Worm (Caenorhabditis elegans): ENCODE measurements around the gene Y53G8AR.5.
"Not testable (repeated sequence)": the region's sequence is repeated elsewhere in the genome, so short reads cannot be mapped to it uniquely, and the experiment has no call there.

Gene Y53G8AR.5

ce11 chrIII:3253736-3254135 is 43.5 kb upstream of the Y53G8AR.5 start (continued):
- TF ChIP-seq madf-5 (GFP tag; IDR thresholded peaks at IDR 0.05) (no peak), dmd-9 (GFP tag; IDR thresholded peaks at IDR 0.05) (no peak), nhr-48 (tag; optimal IDR thresholded peaks at IDR 0.05) (no peak), nhr-111 (GFP tag; optimal IDR thresholded peaks at IDR 0.05) (no peak), arid-1 (GFP tag; conservative IDR thresholded peaks at IDR 0.05) (no peak), php-3 (GFP tag; IDR thresholded peaks at IDR 0.05) (peak; percentile 69)

ce11 chrIII:3255023-3255422 is 42.2 kb upstream of the Y53G8AR.5 start:
- no peak for TF ChIP-seq nhr-111 (GFP tag; optimal IDR thresholded peaks at IDR 0.05)
- no peak for TF ChIP-seq ceh-44 (GFP tag; IDR thresholded peaks at IDR 0.05)

ce11 chrIII:3255575-3255974 is 41.7 kb upstream of the Y53G8AR.5 start, which contains the start of gene Y53G8AM.4:
Gene Y53G8AM.4, minus strand, starts transcription at chrIII:3255675.
- TF ChIP-seq lin-13 (GFP tag; optimal IDR thresholded peaks at IDR 0.05): no peak
- peak in 1 of 2 experiments; percentile 75 for TF ChIP-seq unc-62 (GFP tag; optimal IDR thresholded peaks at IDR 0.05 in 1 of 2)
- no peak for TF ChIP-seq unc-62 (tag; optimal IDR thresholded peaks at IDR 0.05)

ce11 chrIII:3258306-3258705 is 38.9 kb upstream of the Y53G8AR.5 start, which contains the start of gene nspg-7.2:
Gene nspg-7.2, minus strand, starts transcription at chrIII:3258406.
- TF ChIP-seq aha-1 (tag): peak; percentile 17
- TF ChIP-seq ceh-44 (GFP tag; IDR thresholded peaks at IDR 0.05): no peak

ce11 chrIII:3259691-3260090 is 37.6 kb upstream of the Y53G8AR.5 start, which contains the start of gene Y53G8AM.6:
Gene Y53G8AM.6, minus strand, starts transcription at chrIII:3259791.
- not testable (repeated sequence) for TF ChIP-seq dmd-6 (GFP tag; IDR thresholded peaks at IDR 0.05); F10B5.3 (tag; optimal IDR thresholded peaks at IDR 0.05); dmd-9 (GFP tag; IDR thresholded peaks at IDR 0.05)

ce11 chrIII:3263696-3264095 is 33.6 kb upstream of the Y53G8AR.5 start:
- peak; percentile 91 for TF ChIP-seq ceh-28 (tag; optimal IDR thresholded peaks at IDR 0.05)
- TF ChIP-seq F49E8.2 (tag; optimal IDR thresholded peaks at IDR 0.05; ENCODE audit: borderline replicate concordance): no peak

- TF ChIP-seq lin-38 (GFP tag; IDR thresholded peaks at IDR 0.05) (no peak), spr-3 (GFP tag; optimal IDR thresholded peaks at IDR 0.05) (no peak), Y5F2A.4 (GFP tag; optimal IDR thresholded peaks at IDR 0.05) (no peak), nhr-28 (tag; optimal IDR thresholded peaks at IDR 0.05) (no peak), hlh-11 (tag; optimal IDR thresholded peaks at IDR 0.05) (no peak), fos-1 (tag; optimal IDR thresholded peaks at IDR 0.05) (no peak), nhr-25 (tag; optimal IDR thresholded peaks at IDR 0.05; ENCODE audit: borderline replicate concordance, insufficient read depth) (no peak)
These were observed 30.6 kb upstream of the Y53G8AR.5 start, which contains the start of gene Y53G8AM.7 for ce11 chrIII:3266602-3267001. Gene Y53G8AM.7, minus strand, starts transcription at chrIII:3266702.

- TF ChIP-seq jun-1 (tag; optimal IDR thresholded peaks at IDR 0.05) (peak; percentile 0), egl-43 (GFP tag; IDR thresholded peaks at IDR 0.05) (0 out of 2 replicates have a peak, but pooled peaks have one; percentile 54), ceh-62 (tag; optimal IDR thresholded peaks at IDR 0.05) (no peak), mes-2 (tag; optimal IDR thresholded peaks at IDR 0.05; ENCODE audit: poor library complexity, severe bottlenecking) (peak; percentile 31), lin-38 (GFP tag; IDR thresholded peaks at IDR 0.05) (peak; percentile 35), nhr-48 (tag; optimal IDR thresholded peaks at IDR 0.05) (peak; percentile 49), nhr-237 (tag; optimal IDR thresholded peaks at IDR 0.05) (no peak), sdz-12 (GFP tag; optimal IDR thresholded peaks at IDR 0.05) (no peak), zip-2 (tag; optimal IDR thresholded peaks at IDR 0.05) (peak; percentile 31), hlh-11 (tag; optimal IDR thresholded peaks at IDR 0.05) (peak; percentile 82), ama-1 (optimal IDR thresholded peaks at IDR 0.05) (no peak), hmg-1.1 (GFP tag; IDR thresholded peaks at IDR 0.05) (peak; percentile 68), mep-1 (tag; optimal IDR thresholded peaks at IDR 0.05) (peak; percentile 84), spr-1 (tag; optimal IDR thresholded peaks at IDR 0.05) (peak; percentile 31), lsy-2 (tag; optimal IDR thresholded peaks at IDR 0.05) (peak in 1 of 2 experiments; percentile 79), ceh-20 (GFP tag; IDR thresholded peaks at IDR 0.05) (peak; percentile 35; the same call in 1 of the 2 replicates), dmd-6 (GFP tag; IDR thresholded peaks at IDR 0.05) (peak; percentile 63), pqm-1 (tag; optimal IDR thresholded peaks at IDR 0.05) (no peak), cey-2 (tag; optimal IDR thresholded peaks at IDR 0.05; ENCODE audit: borderline replicate concordance, insufficient read depth) (no peak), dmd-8 (GFP tag; IDR thresholded peaks at IDR 0.05) (no peak)
These were observed 25.6 kb upstream of the Y53G8AR.5 start for ce11 chrIII:3271682-3272081.

Data from whole organism, L4 larva.